Fruit fly (Drosophila melanogaster) Kc167 (cell line): Measurements from ENCODE around the gene Erk7.

ENCODE experiments used
- h ChIP-seq: fragments of >200 bp; optimal IDR thresholded peaks from 3 replicates; lab custom pipeline; 2018; ENCODE audit warnings: missing external identifiers
- ttk ChIP-seq: sonication (Bioruptor generic); optimal IDR thresholded peaks from 2 replicates; lab custom pipeline; 2017; ENCODE audit warnings: missing external identifiers

DNA sequence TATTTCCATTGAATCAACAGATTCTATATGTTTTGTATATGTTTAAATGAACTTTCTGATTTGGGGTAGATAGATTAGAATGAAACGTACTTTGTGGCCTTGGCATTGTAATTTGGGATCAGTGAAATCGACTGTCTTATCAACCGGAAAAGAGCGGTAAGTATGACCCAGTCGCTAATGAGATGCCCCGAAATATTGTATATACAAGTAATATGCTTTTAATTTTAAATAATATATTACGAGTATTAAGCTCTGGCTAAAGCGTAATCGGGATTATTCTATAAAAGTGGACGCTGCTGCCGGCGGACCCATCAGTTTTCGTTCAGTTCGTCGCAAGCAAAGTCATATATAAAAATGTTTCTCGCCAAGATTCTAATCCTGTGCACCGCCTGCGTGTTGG lies 50.9 kb downstream of the Erk7 start, which contains the start of gene CG15369:
- TF ChIP-seq h (lab: Kevin White, UChicago), result no peak
- TF ChIP-seq ttk (lab: Kevin White, UChicago), result no peak
